Fruit fly (Drosophila melanogaster) ovary, adult (tissue): ENCODE measurements around the gene GluProRS.

Experiments
- CG17801 ChIP-seq: fragments of 200-800 bp; optimal IDR thresholded peaks from 2 replicates; lab custom pipeline; 2019; ENCODE audit warnings: missing biosample characterization, mild to moderate bottlenecking, missing genetic modification characterization, moderate library complexity; ENCODE audit not compliant: partially characterized antibody

The GluProRS gene

dm6 chr3R:23964913-23965718, 6.9 kb upstream of the GluProRS start:
- TF ChIP-seq CG17801 (GFP tag; lab: Kevin White, UChicago): no peak

- TF ChIP-seq CG17801 (GFP tag; lab: Kevin White, UChicago): no peak
These were observed 4.6 kb upstream of the GluProRS start, which contains the start of gene CG31140 for dm6 chr3R:23962781-23963222. CG31140 (plus strand) TSS chr3R:23963180.

- no peak for TF ChIP-seq CG17801 (GFP tag; lab: Kevin White, UChicago)
These were observed 2.7 kb upstream of the GluProRS start for dm6 chr3R:23960865-23961264.

dm6 chr3R:23955380-23955779, 2.8 kb downstream of the GluProRS start:
- TF ChIP-seq CG17801 (GFP tag; lab: Kevin White, UChicago): peak; percentile 20

dm6 chr3R:23948466-23949413, 9.5 kb downstream of the GluProRS start:
- no peak for TF ChIP-seq CG17801 (GFP tag; lab: Kevin White, UChicago)

DNA sequence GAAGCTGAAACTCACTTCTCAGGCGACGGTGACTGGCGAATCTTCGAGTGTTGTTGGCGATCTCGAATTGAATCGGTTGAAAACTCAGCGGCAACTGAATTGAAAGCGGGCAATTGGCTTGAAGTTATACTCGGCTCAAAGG, 10.0 kb downstream of the GluProRS start, which contains the start of gene CG12268:
CG12268 (minus strand) TSS at position 101 of the 142 bp plus-strand sequence.
- no peak for TF ChIP-seq CG17801 (GFP tag; lab: Kevin White, UChicago)

- no peak for TF ChIP-seq CG17801 (GFP tag; lab: Kevin White, UChicago)
These were observed 11.2 kb downstream of the GluProRS start for dm6 chr3R:23947002-23947401.

dm6 chr3R:23943843-23944356, 14.3 kb downstream of the GluProRS start:
- TF ChIP-seq CG17801 (GFP tag; lab: Kevin White, UChicago): no peak

DNA sequence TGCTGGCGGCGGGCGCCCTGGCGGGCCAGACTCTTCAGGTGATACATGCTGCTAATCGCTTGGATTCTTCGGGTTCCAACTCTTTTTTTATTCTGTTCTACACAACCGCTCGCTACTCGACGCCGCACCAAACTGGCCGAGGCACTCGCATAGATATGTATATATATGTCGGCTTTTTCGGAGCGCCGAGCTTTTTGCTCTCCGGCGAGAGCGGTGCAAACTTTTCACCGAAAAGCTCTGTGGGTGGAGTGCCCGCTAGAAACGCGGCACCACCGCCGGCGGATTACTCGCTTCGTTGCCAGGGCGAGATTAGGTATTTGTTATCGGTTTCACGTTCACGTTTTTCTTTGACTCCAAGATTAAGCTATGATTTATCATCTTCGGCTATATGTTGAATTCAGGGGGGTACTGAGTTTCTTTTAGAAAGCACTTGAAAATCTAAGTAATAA, 15.2 kb downstream of the GluProRS start, which contains the start of gene Gdh:
Gdh (minus strand) TSS at position 137 of the 449 bp plus-strand sequence.
- TF ChIP-seq CG17801 (GFP tag; lab: Kevin White, UChicago): peak; percentile 69

DNA sequence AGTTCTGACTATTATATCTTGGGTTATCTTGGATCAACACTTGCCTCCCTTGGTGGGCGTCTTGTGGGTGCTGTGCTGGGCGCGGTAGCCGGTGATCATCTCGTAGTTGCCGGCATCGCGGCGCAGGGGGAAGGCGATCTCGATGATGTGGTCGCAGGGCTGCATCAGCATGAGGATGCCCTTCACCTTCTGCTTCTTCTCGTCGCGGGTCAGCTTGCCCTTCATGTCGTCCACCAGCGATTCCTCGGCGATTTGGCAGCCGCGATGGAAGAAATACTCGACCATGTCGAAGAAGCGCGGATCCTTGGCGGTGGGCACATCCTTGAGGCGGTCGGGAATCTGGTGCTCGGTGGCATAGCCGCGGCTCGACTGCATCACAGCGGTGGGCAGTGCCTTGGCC, 15.6 kb downstream of the GluProRS start:
- no peak for TF ChIP-seq CG17801 (GFP tag; lab: Kevin White, UChicago)

DNA sequence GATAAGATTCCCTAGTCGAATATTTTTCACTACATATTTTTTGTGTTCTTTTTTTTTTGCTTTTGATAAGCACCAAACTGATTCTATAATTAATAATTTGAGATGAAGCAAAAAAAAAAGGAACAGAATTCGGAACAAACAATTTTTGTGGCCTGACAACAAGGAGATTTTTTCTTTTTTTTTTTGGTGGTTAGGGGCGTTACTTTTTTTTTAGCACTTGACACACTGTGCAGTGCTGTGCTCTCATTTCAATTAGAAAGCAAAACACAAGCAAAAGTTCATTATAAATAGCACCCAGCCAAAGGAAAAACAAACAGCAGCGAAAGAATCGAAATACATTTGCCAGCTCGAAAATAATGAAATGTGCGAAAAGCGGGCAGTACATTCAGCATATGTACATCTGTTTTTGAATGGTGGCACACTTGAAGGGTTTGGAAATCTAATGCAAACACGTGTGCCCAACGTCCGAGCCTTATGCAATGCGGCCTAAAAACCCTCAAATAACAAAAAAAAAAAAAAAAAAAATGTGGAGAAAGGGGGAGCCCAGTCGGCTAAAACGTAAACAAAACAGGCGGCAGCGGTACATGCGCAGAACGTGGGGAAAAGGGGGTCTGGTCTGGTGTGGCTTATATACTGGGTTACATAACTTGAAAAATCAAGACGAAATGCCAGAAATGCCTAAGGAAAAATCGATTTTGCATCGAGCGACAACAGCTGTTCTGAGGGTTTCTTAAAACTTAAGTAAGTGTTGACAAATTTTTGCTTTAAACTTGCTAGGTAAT, 16.4 kb downstream of the GluProRS start:
- no peak for TF ChIP-seq CG17801 (GFP tag; lab: Kevin White, UChicago)

- no peak for TF ChIP-seq CG17801 (GFP tag; lab: Kevin White, UChicago)
These were observed 17.3 kb downstream of the GluProRS start for dm6 chr3R:23940840-23941364.

dm6 chr3R:23939921-23940839, 18.0 kb downstream of the GluProRS start:
- TF ChIP-seq CG17801 (GFP tag; lab: Kevin White, UChicago): no peak
